Fruit fly (Drosophila melanogaster) whole organism, adult: ENCODE results near the gene CG5612.

Experiments used
- CG11617 ChIP-seq: fragments of 200-800 bp; sonication (Bioruptor generic); optimal IDR thresholded peaks from 2 replicates; lab custom pipeline; 2017; ENCODE audit warnings: mild to moderate bottlenecking, missing biosample characterization, missing genetic modification reagents, missing genetic modification characterization
- CG12768 ChIP-seq: fragments of 200-800 bp; sonication (Bioruptor generic); optimal IDR thresholded peaks from 2 replicates; lab custom pipeline; 2017; ENCODE audit warnings: missing biosample characterization, missing genetic modification characterization, mild to moderate bottlenecking, moderate library complexity, missing genetic modification reagents
- CG14711 ChIP-seq: fragments of 200-800 bp; sonication (Bioruptor generic); optimal IDR thresholded peaks from 2 replicates; lab custom pipeline; 2018; ENCODE audit warnings: missing biosample characterization, mild to moderate bottlenecking, missing genetic modification characterization, moderate library complexity
- CG1620 ChIP-seq: fragments of 200-800 bp; sonication (Bioruptor generic); optimal IDR thresholded peaks from 2 replicates; lab custom pipeline; 2016; ENCODE audit warnings: missing biosample characterization, missing genetic modification characterization
- CG33017 ChIP-seq: fragments of 200-800 bp; sonication (Bioruptor generic); optimal IDR thresholded peaks from 2 replicates; lab custom pipeline; 2018; ENCODE audit warnings: missing biosample characterization, mild to moderate bottlenecking, missing genetic modification characterization, moderate library complexity
- CG5204 ChIP-seq: fragments of 200-800 bp; sonication (Bioruptor generic); optimal IDR thresholded peaks from 2 replicates; lab custom pipeline; 2016; ENCODE audit warnings: missing biosample characterization, missing genetic modification characterization
- CG7045 ChIP-seq: fragments of 200-800 bp; sonication (Bioruptor generic); optimal IDR thresholded peaks from 2 replicates; lab custom pipeline; 2017; ENCODE audit warnings: missing biosample characterization, mild to moderate bottlenecking, missing genetic modification characterization
- CG7101 ChIP-seq: fragments of 200-800 bp; sonication (Bioruptor generic); optimal IDR thresholded peaks from 2 replicates; lab custom pipeline; 2018; ENCODE audit warnings: missing biosample characterization, mild to moderate bottlenecking, missing genetic modification characterization, moderate library complexity
- Clk ChIP-seq: fragments of 200-800 bp; sonication (Bioruptor generic); optimal IDR thresholded peaks from 2 replicates; lab custom pipeline; 2017; ENCODE audit warnings: missing biosample characterization, missing genetic modification characterization
- Crg-1 ChIP-seq: fragments of 200-800 bp; sonication (Bioruptor generic); optimal IDR thresholded peaks from 2 replicates; lab custom pipeline; 2016; ENCODE audit warnings: missing biosample characterization, missing genetic modification characterization
- Hr96 ChIP-seq: fragments of 200-800 bp; sonication (Bioruptor generic); optimal IDR thresholded peaks from 2 replicates; lab custom pipeline; 2016; ENCODE audit warnings: missing biosample characterization, missing genetic modification characterization
- Mnt ChIP-seq: fragments of 200-800 bp; sonication (Bioruptor generic); optimal IDR thresholded peaks from 2 replicates; lab custom pipeline; 2016; ENCODE audit warnings: missing biosample characterization, mild to moderate bottlenecking, missing genetic modification characterization
- bab1 ChIP-seq: fragments of 200-800 bp; sonication (Bioruptor generic); optimal IDR thresholded peaks from 3 replicates; lab custom pipeline; 2019; ENCODE audit warnings: missing biosample characterization, mild to moderate bottlenecking, missing genetic modification characterization, moderate library complexity
- cic ChIP-seq: fragments of 200-800 bp; sonication (Bioruptor generic); optimal IDR thresholded peaks from 2 replicates; lab custom pipeline; 2017; ENCODE audit warnings: missing biosample characterization, mild to moderate bottlenecking, missing genetic modification characterization, moderate library complexity
- cnc ChIP-seq, 2 experiments: fragments of >200 bp; optimal IDR thresholded peaks; 2 replicates each; lab custom pipeline; 2017
- kay ChIP-seq: fragments of 200-800 bp; sonication (Bioruptor generic); peaks from one replicate; lab custom pipeline; 2016; ENCODE audit warnings: missing biosample characterization, missing genetic modification characterization, borderline replicate concordance
- ovo ChIP-seq: fragments of 200-800 bp; sonication (Bioruptor generic); optimal IDR thresholded peaks from 2 replicates; lab custom pipeline; 2016; ENCODE audit warnings: missing biosample characterization, missing genetic modification characterization
- pad ChIP-seq: fragments of 200-800 bp; sonication (Bioruptor generic); optimal IDR thresholded peaks from 3 replicates; lab custom pipeline; 2017; ENCODE audit warnings: missing biosample characterization, missing genetic modification characterization, mild to moderate bottlenecking, moderate library complexity, missing genetic modification reagents
- tj ChIP-seq: fragments of 200-800 bp; sonication (Bioruptor generic); optimal IDR thresholded peaks from 3 replicates; lab custom pipeline; 2017; ENCODE audit warnings: missing biosample characterization, mild to moderate bottlenecking, missing genetic modification characterization, moderate library complexity
- toe ChIP-seq: fragments of 200-800 bp; sonication (Bioruptor generic); optimal IDR thresholded peaks from 2 replicates; lab custom pipeline; 2016; ENCODE audit warnings: missing biosample characterization, missing genetic modification characterization

Gene CG5612

DNA sequence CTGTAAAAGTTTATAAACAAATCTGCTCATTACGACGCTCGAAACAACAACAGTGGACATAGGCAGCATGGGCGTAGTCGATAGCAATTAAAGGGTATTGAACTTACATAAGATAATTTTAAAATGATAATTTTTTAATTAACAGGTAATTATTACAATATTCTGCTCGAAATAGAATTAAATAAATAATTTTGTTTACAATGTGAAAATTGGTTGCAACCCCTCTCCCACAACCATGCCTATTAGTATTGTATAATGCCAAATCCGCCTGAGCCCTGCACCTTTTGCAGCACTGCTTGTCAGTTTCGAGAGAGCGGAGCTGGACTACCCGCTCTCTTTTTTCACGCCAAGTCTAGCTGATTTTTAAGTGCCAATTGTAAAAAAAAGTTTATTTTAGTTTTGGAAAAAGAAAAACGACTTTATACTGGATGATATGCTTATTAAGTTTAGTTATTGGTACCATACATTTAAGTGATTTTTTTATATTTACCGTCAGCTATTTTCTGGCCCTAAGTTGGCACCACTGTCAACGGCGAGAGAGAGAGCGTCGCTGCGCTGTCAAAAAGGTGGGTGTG is 10.3 kb upstream of the CG5612 start, which contains the start of the genes CG5611 and Mtl:
TSS of gene CG5611 (minus strand) at position 51 of the 575 bp plus-strand sequence.
TSS of gene Mtl (plus strand) at position 403 of the 575 bp plus-strand sequence.
- peak; percentile 100 for TF ChIP-seq Crg-1 (GFP tag; lab: Kevin White, UChicago)
- peak; percentile 100 for TF ChIP-seq toe (GFP tag; lab: Kevin White, UChicago)
- TF ChIP-seq kay (GFP tag; lab: Kevin White, UChicago): peak; percentile 98
- peak; percentile 100 for TF ChIP-seq ovo (GFP tag; lab: Kevin White, UChicago)
- peak; percentile 100 for TF ChIP-seq CG7101 (tag; lab: Kevin White, UChicago)
- peak; percentile 100 for TF ChIP-seq CG12768
- peak; percentile 100 for TF ChIP-seq CG33017 (tag; lab: Kevin White, UChicago)
- peak; percentile 97 for TF ChIP-seq Mnt (GFP tag; lab: Kevin White, UChicago)
- no peak for TF ChIP-seq cnc (optimal IDR thresholded peaks at IDR 0.05; lab: Kevin White, UChicago)
- peak; percentile 100 for TF ChIP-seq bab1 (GFP tag; lab: Kevin White, UChicago)
- TF ChIP-seq CG7045 (GFP tag; lab: Kevin White, UChicago): peak; percentile 100
- peak; percentile 96 for TF ChIP-seq tj (GFP tag; lab: Kevin White, UChicago)
- TF ChIP-seq CG5204 (GFP tag; lab: Kevin White, UChicago): peak; percentile 99
- TF ChIP-seq pad (GFP tag; lab: Kevin White, UChicago): peak; percentile 96
- peak; percentile 99 for TF ChIP-seq CG11617
- TF ChIP-seq cic (GFP tag; lab: Kevin White, UChicago): peak; percentile 95
- peak; percentile 96 for TF ChIP-seq Hr96 (GFP tag; lab: Kevin White, UChicago)
- peak; percentile 99 for TF ChIP-seq CG14711 (tag; lab: Kevin White, UChicago)
- TF ChIP-seq Clk (GFP tag; lab: Kevin White, UChicago): peak; percentile 99
- TF ChIP-seq CG1620 (GFP tag; lab: Kevin White, UChicago): peak; percentile 100

DNA sequence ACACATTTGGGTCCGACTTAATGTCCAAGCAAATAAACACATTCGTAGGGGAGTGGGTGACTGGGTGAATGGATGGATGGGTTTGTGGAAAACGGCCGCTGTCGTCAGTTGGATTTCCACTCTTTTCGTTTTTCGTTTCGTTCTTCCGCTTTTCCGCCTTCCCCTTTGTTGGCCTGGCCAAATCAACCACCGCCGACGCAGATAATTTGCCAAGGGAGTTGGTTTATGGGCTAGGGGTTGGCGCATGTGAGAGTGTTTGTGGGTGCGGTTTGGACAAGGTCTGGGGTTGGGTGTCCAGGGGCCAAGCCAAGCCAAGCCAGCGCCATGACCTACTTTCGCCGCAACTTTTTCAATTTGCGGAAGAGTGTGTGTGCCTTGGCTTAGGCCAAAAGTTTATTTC is 2.8 kb downstream of the CG5612 start:
- TF ChIP-seq cic (GFP tag; lab: Kevin White, UChicago): no peak
- TF ChIP-seq kay (GFP tag; lab: Kevin White, UChicago): no peak
- TF ChIP-seq CG7045 (GFP tag; lab: Kevin White, UChicago): no peak
- TF ChIP-seq bab1 (GFP tag; lab: Kevin White, UChicago): no peak
- no peak for TF ChIP-seq CG5204 (GFP tag; lab: Kevin White, UChicago)
- no peak for TF ChIP-seq CG33017 (tag; lab: Kevin White, UChicago)
- TF ChIP-seq Hr96 (GFP tag; lab: Kevin White, UChicago): no peak
- no peak for TF ChIP-seq CG11617
- no peak for TF ChIP-seq tj (GFP tag; lab: Kevin White, UChicago)
- no peak for TF ChIP-seq Crg-1 (GFP tag; lab: Kevin White, UChicago)
- TF ChIP-seq cnc (optimal IDR thresholded peaks at IDR 0.05; lab: Kevin White, UChicago): no peak

DNA sequence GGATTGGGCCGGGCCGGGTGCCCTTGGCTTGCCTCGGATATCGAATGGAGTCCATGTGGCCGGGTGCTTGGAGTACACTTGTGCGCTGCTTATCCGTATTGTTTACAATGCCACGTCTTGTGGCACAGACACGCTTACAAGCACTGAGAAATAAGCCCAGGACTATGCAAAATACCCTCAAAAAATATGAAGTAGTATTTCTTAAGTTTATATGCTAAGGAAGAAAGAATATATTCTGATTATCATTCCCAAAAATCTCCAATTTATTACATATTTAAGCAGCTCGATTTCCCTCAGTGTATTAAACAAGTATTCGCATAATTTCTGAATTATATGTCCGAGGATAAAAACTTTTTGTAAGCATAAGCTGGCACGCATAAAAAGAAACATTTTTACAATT is 4.0 kb downstream of the CG5612 start:
- TF ChIP-seq ovo (GFP tag; lab: Kevin White, UChicago) (no peak), cic (GFP tag; lab: Kevin White, UChicago) (no peak), CG11617 (no peak), Clk (GFP tag; lab: Kevin White, UChicago) (no peak), CG7045 (GFP tag; lab: Kevin White, UChicago) (no peak), Crg-1 (GFP tag; lab: Kevin White, UChicago) (no peak), CG33017 (tag; lab: Kevin White, UChicago) (no peak)

DNA sequence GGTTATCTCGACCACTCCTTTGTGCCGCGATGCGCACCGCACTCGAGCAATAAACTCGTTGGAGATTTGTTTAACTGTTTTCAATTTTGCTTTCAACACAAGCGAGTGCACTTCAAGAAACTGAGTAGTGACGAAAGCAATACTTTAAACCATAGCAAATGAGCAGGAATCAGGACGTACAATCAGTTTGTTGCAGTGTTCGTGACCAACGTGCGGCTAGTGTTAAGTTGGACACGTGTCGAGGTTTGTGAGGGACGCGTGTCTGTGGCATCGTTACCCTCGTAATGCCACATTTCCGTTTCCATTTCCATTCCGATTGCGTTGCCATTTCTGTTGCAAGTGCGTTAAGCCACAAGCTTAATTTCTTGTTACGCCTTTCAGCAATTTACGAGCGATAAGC is 9.3 kb downstream of the CG5612 start:
- TF ChIP-seq CG11617 (no peak), CG14711 (tag; lab: Kevin White, UChicago) (no peak), CG7045 (GFP tag; lab: Kevin White, UChicago) (no peak), CG33017 (tag; lab: Kevin White, UChicago) (no peak), cnc (optimal IDR thresholded peaks at IDR 0.05; lab: Kevin White, UChicago) (no peak), CG1620 (GFP tag; lab: Kevin White, UChicago) (no peak), CG5204 (GFP tag; lab: Kevin White, UChicago) (no peak), bab1 (GFP tag; lab: Kevin White, UChicago) (no peak), pad (GFP tag; lab: Kevin White, UChicago) (no peak), Hr96 (GFP tag; lab: Kevin White, UChicago) (no peak), ovo (GFP tag; lab: Kevin White, UChicago) (no peak), Mnt (GFP tag; lab: Kevin White, UChicago) (no peak), cic (GFP tag; lab: Kevin White, UChicago) (no peak), toe (GFP tag; lab: Kevin White, UChicago) (no peak), Clk (GFP tag; lab: Kevin White, UChicago) (no peak), CG7101 (tag; lab: Kevin White, UChicago) (no peak)

DNA sequence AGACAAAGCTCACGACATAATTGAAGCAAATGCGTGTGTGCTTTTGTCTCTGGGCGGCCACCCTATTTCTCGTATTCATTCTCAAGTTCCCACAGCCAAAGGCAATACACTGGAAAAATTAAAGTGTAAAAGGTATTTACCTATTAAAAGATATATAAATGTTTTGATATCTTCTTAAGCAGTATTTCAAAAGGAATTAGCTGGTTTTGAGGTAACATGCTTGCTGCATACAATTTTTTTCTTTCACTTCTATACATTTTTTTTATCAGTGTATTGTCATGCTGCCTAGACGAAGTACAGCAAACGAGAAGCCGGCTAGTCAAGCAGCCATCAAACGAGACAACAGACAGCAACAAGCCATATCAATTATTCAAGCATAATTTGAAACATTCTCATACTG is 12.0 kb downstream of the CG5612 start:
- TF ChIP-seq CG33017 (tag; lab: Kevin White, UChicago) (no peak), bab1 (GFP tag; lab: Kevin White, UChicago) (no peak), tj (GFP tag; lab: Kevin White, UChicago) (no peak), CG12768 (no peak), CG14711 (tag; lab: Kevin White, UChicago) (no peak), cnc (optimal IDR thresholded peaks at IDR 0.05; lab: Kevin White, UChicago) (no peak), CG11617 (no peak), pad (GFP tag; lab: Kevin White, UChicago) (no peak), Hr96 (GFP tag; lab: Kevin White, UChicago) (no peak), kay (GFP tag; lab: Kevin White, UChicago) (no peak), Clk (GFP tag; lab: Kevin White, UChicago) (no peak)
